Worm (Caenorhabditis elegans) whole organism, L3 larva: ENCODE data around the gene Y6E2A.5.
"Not testable (repeated sequence)": the region's sequence is repeated elsewhere in the genome, so short reads cannot be mapped to it uniquely, and the experiment has no call there.

Source experiments
- aly-2 ChIP-seq: fragments of 150-350 bp; optimal IDR thresholded peaks from 2 replicates; lab custom pipeline; 2014; ENCODE audit warnings: missing biosample characterization, missing genetic modification characterization
- ama-1 ChIP-seq: fragments of 150-350 bp; optimal IDR thresholded peaks from 2 replicates; lab custom pipeline; 2018
- ceh-16 ChIP-seq: sonication (generic microtip); optimal IDR thresholded peaks from 2 replicates; lab custom pipeline; 2017; ENCODE audit warnings: missing biosample characterization, missing genetic modification characterization
- ceh-28 ChIP-seq: fragments of 150-350 bp; optimal IDR thresholded peaks from 2 replicates; lab custom pipeline; 2014; ENCODE audit warnings: missing biosample characterization, missing genetic modification reagents, missing genetic modification characterization
- ceh-9 ChIP-seq: sonication (generic microtip); optimal IDR thresholded peaks from 2 replicates; lab custom pipeline; 2018; ENCODE audit warnings: missing biosample characterization, missing genetic modification characterization
- daf-12 ChIP-seq: fragments of 150-350 bp; optimal IDR thresholded peaks from 2 replicates; lab custom pipeline; 2014; ENCODE audit warnings: missing biosample characterization, missing genetic modification reagents, missing genetic modification characterization
- egl-27 ChIP-seq: sonication (generic microtip); optimal IDR thresholded peaks from 4 replicates; lab custom pipeline; 2017; ENCODE audit warnings: missing biosample characterization, missing genetic modification reagents, missing genetic modification characterization
- egl-5 ChIP-seq: fragments of 150-350 bp; optimal IDR thresholded peaks from 2 replicates; lab custom pipeline; 2017; ENCODE audit warnings: missing biosample characterization, missing genetic modification reagents, missing genetic modification characterization, inconsistent platforms
- elt-1 ChIP-seq: fragments of 150-350 bp; optimal IDR thresholded peaks from 2 replicates; lab custom pipeline; 2014; ENCODE audit warnings: missing biosample characterization, missing genetic modification characterization
- elt-2 ChIP-seq: sonication (generic microtip); optimal IDR thresholded peaks from 2 replicates; lab custom pipeline; 2016; ENCODE audit warnings: missing genetic modification reagents, mild to moderate bottlenecking, missing genetic modification characterization, missing compliant biosample characterization
- elt-3 ChIP-seq, 3 experiments: fragments of 150-350 bp in 1 of 3; sonication (generic microtip) in 2 of 3; optimal IDR thresholded peaks; 2 replicates in 2 of 3; 4 replicates in 1 of 3; lab custom pipeline; 2014 to 2017; ENCODE audit warnings: missing biosample characterization in 3 of 3, missing genetic modification characterization in 3 of 3
- eor-1 ChIP-seq, 2 experiments: fragments of 150-350 bp; optimal IDR thresholded peaks; 2 replicates each; lab custom pipeline; 2014 to 2018; ENCODE audit warnings: missing biosample characterization in 2 of 2, missing genetic modification characterization in 2 of 2
- fkh-10 ChIP-seq: sonication (generic microtip); optimal IDR thresholded peaks from 2 replicates; lab custom pipeline; 2017; ENCODE audit warnings: missing biosample characterization, missing genetic modification reagents, missing genetic modification characterization
- fkh-2 ChIP-seq: fragments of 150-350 bp; optimal IDR thresholded peaks from 2 replicates; lab custom pipeline; 2014; ENCODE audit warnings: missing biosample characterization, missing genetic modification reagents, missing genetic modification characterization
- fos-1 ChIP-seq: fragments of 150-350 bp; optimal IDR thresholded peaks from 2 replicates; lab custom pipeline; 2014; ENCODE audit warnings: missing biosample characterization, missing genetic modification characterization
- hmg-11 ChIP-seq: sonication (generic microtip); optimal IDR thresholded peaks from 2 replicates; lab custom pipeline; 2016; ENCODE audit warnings: missing genetic modification characterization, missing compliant biosample characterization
- lin-15B ChIP-seq: fragments of 150-350 bp; optimal IDR thresholded peaks from 2 replicates; lab custom pipeline; 2014; ENCODE audit warnings: missing biosample characterization, missing genetic modification characterization
- lin-39 ChIP-seq: fragments of 150-350 bp; optimal IDR thresholded peaks from 2 replicates; lab custom pipeline; 2018; ENCODE audit warnings: missing biosample characterization, missing genetic modification reagents, missing genetic modification characterization
- lsy-12 ChIP-seq: sonication (generic microtip); optimal IDR thresholded peaks from 2 replicates; lab custom pipeline; 2016; ENCODE audit warnings: mild to moderate bottlenecking, missing genetic modification characterization, missing compliant biosample characterization
- mdl-1 ChIP-seq: fragments of 150-350 bp; optimal IDR thresholded peaks from 2 replicates; lab custom pipeline; 2014; ENCODE audit warnings: missing biosample characterization, missing genetic modification characterization
- mml-1 ChIP-seq: fragments of 150-350 bp; sonication (generic microtip); optimal IDR thresholded peaks from 3 replicates; lab custom pipeline; 2014; ENCODE audit warnings: missing biosample characterization, missing genetic modification characterization
- nfya-1 ChIP-seq: sonication (generic microtip); optimal IDR thresholded peaks from 2 replicates; lab custom pipeline; 2017; ENCODE audit warnings: missing genetic modification characterization, mild to moderate bottlenecking, missing compliant biosample characterization, antibody characterized with exemption, moderate library complexity; ENCODE audit not compliant: insufficient read depth
- nhr-11 ChIP-seq: fragments of 150-350 bp; optimal IDR thresholded peaks from 2 replicates; lab custom pipeline; 2014; ENCODE audit warnings: missing biosample characterization, missing genetic modification characterization
- nhr-237 ChIP-seq: fragments of 150-350 bp; optimal IDR thresholded peaks from 2 replicates; lab custom pipeline; 2014; ENCODE audit warnings: missing biosample characterization, missing genetic modification characterization
- nhr-25 ChIP-seq: sonication (generic microtip); optimal IDR thresholded peaks from 2 replicates; lab custom pipeline; 2017; ENCODE audit warnings: missing biosample characterization, missing genetic modification characterization
- nhr-67 ChIP-seq: fragments of 150-350 bp; optimal IDR thresholded peaks from 2 replicates; lab custom pipeline; 2014; ENCODE audit warnings: missing biosample characterization, missing genetic modification characterization
- nhr-77 ChIP-seq: fragments of 150-350 bp; optimal IDR thresholded peaks from 2 replicates; lab custom pipeline; 2014; ENCODE audit warnings: missing biosample characterization, missing genetic modification characterization
- pha-4 ChIP-seq: fragments of 150-350 bp; optimal IDR thresholded peaks from 2 replicates; lab custom pipeline; 2014; ENCODE audit warnings: missing biosample characterization, missing genetic modification reagents, missing genetic modification characterization
- sea-2 ChIP-seq: fragments of 150-350 bp; sonication (generic microtip); optimal IDR thresholded peaks from 4 replicates; lab custom pipeline; 2014; ENCODE audit warnings: missing biosample characterization, missing genetic modification reagents, missing genetic modification characterization
- skn-1 ChIP-seq: fragments of 150-350 bp; optimal IDR thresholded peaks from 2 replicates; lab custom pipeline; 2014; ENCODE audit warnings: missing biosample characterization, missing genetic modification characterization
- snpc-4 ChIP-seq: fragments of 150-350 bp; optimal IDR thresholded peaks from 2 replicates; lab custom pipeline; 2014; ENCODE audit warnings: missing biosample characterization, missing genetic modification characterization
- unc-39 ChIP-seq: sonication (generic microtip); optimal IDR thresholded peaks from 4 replicates; lab custom pipeline; 2017; ENCODE audit warnings: missing biosample characterization, missing genetic modification characterization
- unc-62 ChIP-seq: fragments of 150-350 bp; sonication (generic microtip); optimal IDR thresholded peaks from 4 replicates; lab custom pipeline; 2014; ENCODE audit warnings: missing biosample characterization, missing genetic modification reagents, missing genetic modification characterization
- zag-1 ChIP-seq: fragments of 150-350 bp; optimal IDR thresholded peaks from 2 replicates; lab custom pipeline; 2014; ENCODE audit warnings: missing biosample characterization, missing genetic modification characterization
- ztf-4 ChIP-seq: fragments of 150-350 bp; optimal IDR thresholded peaks from 2 replicates; lab custom pipeline; 2014; ENCODE audit warnings: missing biosample characterization, missing genetic modification characterization

The Y6E2A.5 gene

ce11 chrV:15685599-15685998 is 32.9 kb downstream of the Y6E2A.5 start, which contains the start of gene nhr-196:
TSS of gene nhr-196 (plus strand) at chrV:15685716.
- no peak for TF ChIP-seq lin-15B
- no peak for TF ChIP-seq unc-39 (tag; lab: Kevin White, UChicago)
- no peak for TF ChIP-seq nhr-25 (tag; lab: Kevin White, UChicago)
- no peak for TF ChIP-seq snpc-4 (tag; lab: Kevin White, UChicago)
- no peak for TF ChIP-seq mdl-1 (tag; lab: Kevin White, UChicago)
- TF ChIP-seq elt-3 (tag; optimal IDR thresholded peaks at IDR 0.05; lab: Kevin White, UChicago), result no peak
- TF ChIP-seq daf-12 (tag; lab: Kevin White, UChicago), result no peak
- TF ChIP-seq zag-1 (tag; lab: Kevin White, UChicago), result no peak
- no peak for TF ChIP-seq lsy-12 (tag; lab: Kevin White, UChicago)
- no peak for TF ChIP-seq fos-1
- TF ChIP-seq nfya-1 (tag; lab: Kevin White, UChicago), result no peak
- TF ChIP-seq lin-39 (tag; lab: Kevin White, UChicago), result no peak
- TF ChIP-seq fkh-2 (tag; lab: Kevin White, UChicago), result no peak
- TF ChIP-seq nhr-77, result no peak

ce11 chrV:15677222-15677621 is 41.2 kb downstream of the Y6E2A.5 start, which contains the start of gene nhr-52:
TSS of gene nhr-52 (plus strand) at chrV:15677522.
- TF ChIP-seq egl-27, result no peak
- no peak for TF ChIP-seq nhr-237 (tag; lab: Kevin White, UChicago)
- TF ChIP-seq elt-1, result no peak

- no peak for TF ChIP-seq hmg-11 (tag; lab: Kevin White, UChicago)
- no peak for TF ChIP-seq fkh-2 (tag; lab: Kevin White, UChicago)
- no peak for TF ChIP-seq nhr-67
- TF ChIP-seq elt-1, result no peak
- TF ChIP-seq unc-62 (GFP tag; lab: Kevin White, UChicago), result no peak
- TF ChIP-seq daf-12 (tag; lab: Kevin White, UChicago), result no peak
- TF ChIP-seq ceh-16 (tag; lab: Kevin White, UChicago), result no peak
- TF ChIP-seq aly-2 (tag; lab: Kevin White, UChicago), result no peak
- no peak for TF ChIP-seq eor-1 (tag; optimal IDR thresholded peaks at IDR 0.05; lab: Kevin White, UChicago)
- TF ChIP-seq mdl-1 (tag; lab: Kevin White, UChicago), result no peak
- no peak for TF ChIP-seq lin-15B
- TF ChIP-seq egl-5 (tag; lab: Kevin White, UChicago), result no peak
- TF ChIP-seq ztf-4 (tag; lab: Kevin White, UChicago), result no peak
- no peak for TF ChIP-seq nhr-11 (tag; lab: Kevin White, UChicago)
- TF ChIP-seq pha-4 (tag; lab: Kevin White, UChicago), result no peak
Observed at ce11 chrV:15674899-15675298, 43.6 kb downstream of the Y6E2A.5 start.

ce11 chrV:15673707-15674106 is 44.8 kb downstream of the Y6E2A.5 start, which contains the start of gene nhr-51:
TSS of gene nhr-51 (plus strand) at chrV:15674007.
- no peak for TF ChIP-seq elt-3 (tag; optimal IDR thresholded peaks at IDR 0.05; lab: Kevin White, UChicago)
- TF ChIP-seq fkh-10 (GFP tag; lab: Kevin White, UChicago), result no peak
- no peak for TF ChIP-seq eor-1 (tag; optimal IDR thresholded peaks at IDR 0.05; lab: Kevin White, UChicago)
- TF ChIP-seq egl-5 (tag; lab: Kevin White, UChicago), result no peak
- no peak for TF ChIP-seq egl-27
- no peak for TF ChIP-seq nhr-25 (tag; lab: Kevin White, UChicago)
- no peak for TF ChIP-seq lin-39 (tag; lab: Kevin White, UChicago)
- no peak for TF ChIP-seq ceh-9 (tag; lab: Kevin White, UChicago)

ce11 chrV:15670139-15670538 is 48.3 kb downstream of the Y6E2A.5 start, which contains the start of gene K06B4.15:
TSS of gene K06B4.15 (plus strand) at chrV:15670439.
- not testable (repeated sequence) for TF ChIP-seq egl-27; ceh-16 (tag; lab: Kevin White, UChicago); mml-1

- TF ChIP-seq pha-4 (tag; lab: Kevin White, UChicago) (no peak), mdl-1 (tag; lab: Kevin White, UChicago) (no peak), aly-2 (tag; lab: Kevin White, UChicago) (no peak), ceh-16 (tag; lab: Kevin White, UChicago) (no peak), fkh-10 (GFP tag; lab: Kevin White, UChicago) (no peak), ceh-28 (no peak), elt-2 (tag; lab: Kevin White, UChicago) (no peak), elt-1 (no peak), fkh-2 (tag; lab: Kevin White, UChicago) (no peak), sea-2 (no peak), lin-39 (tag; lab: Kevin White, UChicago) (no peak), skn-1 (no peak), nhr-25 (tag; lab: Kevin White, UChicago) (no peak), elt-3 (tag; optimal IDR thresholded peaks at IDR 0.05; lab: Kevin White, UChicago) (no peak), egl-27 (no peak), nhr-77 (no peak), snpc-4 (tag; lab: Kevin White, UChicago) (no peak), ceh-9 (tag; lab: Kevin White, UChicago) (no peak), ama-1 (lab: Kevin White, UChicago) (no peak)
- TF ChIP-seq, all 47 proteins: peak for 0
Observed at ce11 chrV:15668870-15669269, 49.6 kb downstream of the Y6E2A.5 start, which contains the start of gene K06B4.4. TSS of gene K06B4.4 (plus strand) at chrV:15669170.
